Worm (Caenorhabditis elegans): Measurements from ENCODE around the gene F21D9.4.

The F21D9.4 gene

DNA sequence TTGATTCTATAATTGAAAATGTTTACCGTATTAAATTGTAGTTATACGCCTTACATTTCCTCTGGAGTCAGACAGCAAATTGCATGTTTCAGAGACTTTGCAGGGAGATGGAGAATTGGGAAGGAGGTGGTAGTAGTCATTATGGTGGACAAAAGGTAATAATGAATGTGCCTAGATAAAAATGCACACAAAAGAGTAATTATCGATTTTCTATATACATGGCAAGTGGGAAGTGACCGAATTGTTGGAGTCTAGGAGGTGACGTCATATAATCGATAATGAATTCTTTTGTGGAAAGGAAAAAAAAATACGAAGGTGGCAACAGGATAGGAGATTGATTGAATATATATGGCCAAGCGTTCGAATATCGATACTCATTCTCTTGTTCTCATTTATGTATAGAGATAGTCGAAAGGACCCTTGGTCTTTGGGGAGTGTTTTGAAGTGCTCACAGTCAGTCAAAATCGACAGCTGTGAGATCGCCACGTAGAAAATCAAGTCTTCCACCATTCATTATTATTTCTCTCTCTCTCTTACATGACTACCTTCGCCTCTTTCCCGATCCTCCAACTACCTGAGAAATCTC is 50.1 kb downstream of the F21D9.4 start, which contains the start of the genes fbxb-63 and fbxb-61:
TSS of gene fbxb-63 (minus strand) at position 142 of the 586 bp plus-strand sequence.
TSS of gene fbxb-61 (plus strand) at position 536 of the 586 bp plus-strand sequence.
- TF ChIP-seq mdl-1 (tag; optimal IDR thresholded peaks at IDR 0.05) (no peak), lin-15B (tag; optimal IDR thresholded peaks at IDR 0.05) (no peak), ZK546.5 (tag; optimal IDR thresholded peaks at IDR 0.05) (no peak), mml-1 (tag; optimal IDR thresholded peaks at IDR 0.05) (no peak), sea-2 (GFP tag; optimal IDR thresholded peaks at IDR 0.05) (no peak)

All from whole organism, L3 larva.